Worm (Caenorhabditis elegans) whole organism, L3 larva: Measurements from ENCODE around the gene bbln-1.

Experiments used
- R02D3.7 ChIP-seq: fragments of 150-350 bp; optimal IDR thresholded peaks from 2 replicates; lab custom pipeline; 2014; ENCODE audit warnings: missing biosample characterization, missing genetic modification characterization
- ZK546.5 ChIP-seq: sonication (generic microtip); optimal IDR thresholded peaks from 2 replicates; lab custom pipeline; 2017; ENCODE audit warnings: missing biosample characterization, missing genetic modification characterization
- aly-2 ChIP-seq: fragments of 150-350 bp; optimal IDR thresholded peaks from 2 replicates; lab custom pipeline; 2014; ENCODE audit warnings: missing biosample characterization, missing genetic modification characterization
- ama-1 ChIP-seq: fragments of 150-350 bp; optimal IDR thresholded peaks from 2 replicates; lab custom pipeline; 2018
- ceh-16 ChIP-seq: sonication (generic microtip); optimal IDR thresholded peaks from 2 replicates; lab custom pipeline; 2017; ENCODE audit warnings: missing biosample characterization, missing genetic modification characterization
- ceh-28 ChIP-seq: fragments of 150-350 bp; optimal IDR thresholded peaks from 2 replicates; lab custom pipeline; 2014; ENCODE audit warnings: missing biosample characterization, missing genetic modification reagents, missing genetic modification characterization
- ceh-82 ChIP-seq: fragments of 150-350 bp; optimal IDR thresholded peaks from 2 replicates; lab custom pipeline; 2014; ENCODE audit warnings: missing biosample characterization, missing genetic modification characterization
- ceh-9 ChIP-seq: sonication (generic microtip); optimal IDR thresholded peaks from 2 replicates; lab custom pipeline; 2018; ENCODE audit warnings: missing biosample characterization, missing genetic modification characterization
- daf-12 ChIP-seq: fragments of 150-350 bp; optimal IDR thresholded peaks from 2 replicates; lab custom pipeline; 2014; ENCODE audit warnings: missing biosample characterization, missing genetic modification reagents, missing genetic modification characterization
- egl-27 ChIP-seq: sonication (generic microtip); optimal IDR thresholded peaks from 4 replicates; lab custom pipeline; 2017; ENCODE audit warnings: missing biosample characterization, missing genetic modification reagents, missing genetic modification characterization
- egl-5 ChIP-seq: fragments of 150-350 bp; optimal IDR thresholded peaks from 2 replicates; lab custom pipeline; 2017; ENCODE audit warnings: missing biosample characterization, missing genetic modification reagents, missing genetic modification characterization, inconsistent platforms
- elt-1 ChIP-seq: fragments of 150-350 bp; optimal IDR thresholded peaks from 2 replicates; lab custom pipeline; 2014; ENCODE audit warnings: missing biosample characterization, missing genetic modification characterization
- elt-2 ChIP-seq: sonication (generic microtip); optimal IDR thresholded peaks from 2 replicates; lab custom pipeline; 2016; ENCODE audit warnings: missing genetic modification reagents, mild to moderate bottlenecking, missing genetic modification characterization, missing compliant biosample characterization
- elt-3 ChIP-seq, 3 experiments: fragments of 150-350 bp in 1 of 3; sonication (generic microtip) in 2 of 3; optimal IDR thresholded peaks; 2 replicates in 2 of 3; 4 replicates in 1 of 3; lab custom pipeline; 2014 to 2017; ENCODE audit warnings: missing biosample characterization in 3 of 3, missing genetic modification characterization in 3 of 3
- eor-1 ChIP-seq, 2 experiments: fragments of 150-350 bp; optimal IDR thresholded peaks; 2 replicates each; lab custom pipeline; 2014 to 2018; ENCODE audit warnings: missing biosample characterization in 2 of 2, missing genetic modification characterization in 2 of 2
- fkh-10 ChIP-seq: sonication (generic microtip); optimal IDR thresholded peaks from 2 replicates; lab custom pipeline; 2017; ENCODE audit warnings: missing biosample characterization, missing genetic modification reagents, missing genetic modification characterization
- fkh-2 ChIP-seq: fragments of 150-350 bp; optimal IDR thresholded peaks from 2 replicates; lab custom pipeline; 2014; ENCODE audit warnings: missing biosample characterization, missing genetic modification reagents, missing genetic modification characterization
- fos-1 ChIP-seq: fragments of 150-350 bp; optimal IDR thresholded peaks from 2 replicates; lab custom pipeline; 2014; ENCODE audit warnings: missing biosample characterization, missing genetic modification characterization
- hmg-11 ChIP-seq: sonication (generic microtip); optimal IDR thresholded peaks from 2 replicates; lab custom pipeline; 2016; ENCODE audit warnings: missing genetic modification characterization, missing compliant biosample characterization
- jun-1 ChIP-seq: fragments of 150-350 bp; optimal IDR thresholded peaks from 2 replicates; lab custom pipeline; 2014; ENCODE audit warnings: missing biosample characterization, missing genetic modification reagents, missing genetic modification characterization
- lin-15B ChIP-seq: fragments of 150-350 bp; optimal IDR thresholded peaks from 2 replicates; lab custom pipeline; 2014; ENCODE audit warnings: missing biosample characterization, missing genetic modification characterization
- lin-39 ChIP-seq: fragments of 150-350 bp; optimal IDR thresholded peaks from 2 replicates; lab custom pipeline; 2018; ENCODE audit warnings: missing biosample characterization, missing genetic modification reagents, missing genetic modification characterization
- lsy-12 ChIP-seq: sonication (generic microtip); optimal IDR thresholded peaks from 2 replicates; lab custom pipeline; 2016; ENCODE audit warnings: mild to moderate bottlenecking, missing genetic modification characterization, missing compliant biosample characterization
- mdl-1 ChIP-seq: fragments of 150-350 bp; optimal IDR thresholded peaks from 2 replicates; lab custom pipeline; 2014; ENCODE audit warnings: missing biosample characterization, missing genetic modification characterization
- mml-1 ChIP-seq: fragments of 150-350 bp; sonication (generic microtip); optimal IDR thresholded peaks from 3 replicates; lab custom pipeline; 2014; ENCODE audit warnings: missing biosample characterization, missing genetic modification characterization
- nfya-1 ChIP-seq: sonication (generic microtip); optimal IDR thresholded peaks from 2 replicates; lab custom pipeline; 2017; ENCODE audit warnings: missing genetic modification characterization, mild to moderate bottlenecking, missing compliant biosample characterization, antibody characterized with exemption, moderate library complexity; ENCODE audit not compliant: insufficient read depth
- nhr-11 ChIP-seq: fragments of 150-350 bp; optimal IDR thresholded peaks from 2 replicates; lab custom pipeline; 2014; ENCODE audit warnings: missing biosample characterization, missing genetic modification characterization
- nhr-12 ChIP-seq: fragments of 150-350 bp; optimal IDR thresholded peaks from 2 replicates; lab custom pipeline; 2014; ENCODE audit warnings: missing biosample characterization, missing genetic modification characterization
- nhr-23 ChIP-seq: fragments of 150-350 bp; optimal IDR thresholded peaks from 2 replicates; lab custom pipeline; 2014; ENCODE audit warnings: missing biosample characterization, missing genetic modification reagents, missing genetic modification characterization
- nhr-237 ChIP-seq: fragments of 150-350 bp; optimal IDR thresholded peaks from 2 replicates; lab custom pipeline; 2014; ENCODE audit warnings: missing biosample characterization, missing genetic modification characterization
- nhr-25 ChIP-seq: sonication (generic microtip); optimal IDR thresholded peaks from 2 replicates; lab custom pipeline; 2017; ENCODE audit warnings: missing biosample characterization, missing genetic modification characterization
- nhr-28 ChIP-seq: fragments of 150-350 bp; optimal IDR thresholded peaks from 2 replicates; lab custom pipeline; 2014; ENCODE audit warnings: missing biosample characterization, missing genetic modification characterization
- nhr-43 ChIP-seq: sonication (generic microtip); optimal IDR thresholded peaks from 2 replicates; lab custom pipeline; 2016; ENCODE audit warnings: mild to moderate bottlenecking, missing genetic modification characterization, missing compliant biosample characterization; ENCODE audit not compliant: poor library complexity, severe bottlenecking
- nhr-67 ChIP-seq: fragments of 150-350 bp; optimal IDR thresholded peaks from 2 replicates; lab custom pipeline; 2014; ENCODE audit warnings: missing biosample characterization, missing genetic modification characterization
- nhr-76 ChIP-seq: fragments of 150-350 bp; sonication (generic microtip); optimal IDR thresholded peaks from 5 replicates; lab custom pipeline; 2014; ENCODE audit warnings: missing biosample characterization, missing genetic modification characterization
- nhr-77 ChIP-seq: fragments of 150-350 bp; optimal IDR thresholded peaks from 2 replicates; lab custom pipeline; 2014; ENCODE audit warnings: missing biosample characterization, missing genetic modification characterization
- pha-4 ChIP-seq: fragments of 150-350 bp; optimal IDR thresholded peaks from 2 replicates; lab custom pipeline; 2014; ENCODE audit warnings: missing biosample characterization, missing genetic modification reagents, missing genetic modification characterization
- pqm-1 ChIP-seq: fragments of 150-350 bp; optimal IDR thresholded peaks from 2 replicates; lab custom pipeline; 2017; ENCODE audit warnings: missing biosample characterization, missing genetic modification characterization, inconsistent platforms
- sea-2 ChIP-seq: fragments of 150-350 bp; sonication (generic microtip); optimal IDR thresholded peaks from 4 replicates; lab custom pipeline; 2014; ENCODE audit warnings: missing biosample characterization, missing genetic modification reagents, missing genetic modification characterization
- skn-1 ChIP-seq: fragments of 150-350 bp; optimal IDR thresholded peaks from 2 replicates; lab custom pipeline; 2014; ENCODE audit warnings: missing biosample characterization, missing genetic modification characterization
- snpc-4 ChIP-seq: fragments of 150-350 bp; optimal IDR thresholded peaks from 2 replicates; lab custom pipeline; 2014; ENCODE audit warnings: missing biosample characterization, missing genetic modification characterization
- tbx-2 ChIP-seq: sonication (generic microtip); optimal IDR thresholded peaks from 2 replicates; lab custom pipeline; 2016; ENCODE audit warnings: mild to moderate bottlenecking, missing genetic modification characterization, missing compliant biosample characterization
- unc-39 ChIP-seq: sonication (generic microtip); optimal IDR thresholded peaks from 4 replicates; lab custom pipeline; 2017; ENCODE audit warnings: missing biosample characterization, missing genetic modification characterization
- unc-62 ChIP-seq: fragments of 150-350 bp; sonication (generic microtip); optimal IDR thresholded peaks from 4 replicates; lab custom pipeline; 2014; ENCODE audit warnings: missing biosample characterization, missing genetic modification reagents, missing genetic modification characterization
- zag-1 ChIP-seq: fragments of 150-350 bp; optimal IDR thresholded peaks from 2 replicates; lab custom pipeline; 2014; ENCODE audit warnings: missing biosample characterization, missing genetic modification characterization
- ztf-11 ChIP-seq: fragments of 150-350 bp; optimal IDR thresholded peaks from 2 replicates; lab custom pipeline; 2014; ENCODE audit warnings: missing biosample characterization, missing genetic modification characterization
- ztf-4 ChIP-seq: fragments of 150-350 bp; optimal IDR thresholded peaks from 2 replicates; lab custom pipeline; 2014; ENCODE audit warnings: missing biosample characterization, missing genetic modification characterization

The bbln-1 gene

ce11 chrX:3117204-3117603 is 35.1 kb downstream of the bbln-1 start:
- no peak for TF ChIP-seq aly-2 (tag; lab: Kevin White, UChicago)
- no peak for TF ChIP-seq nhr-23
- TF ChIP-seq elt-2 (tag; lab: Kevin White, UChicago) = peak; percentile 90
- TF ChIP-seq fos-1 (tag; lab: Kevin White, UChicago) = no peak
- no peak for TF ChIP-seq lin-39 (tag; lab: Kevin White, UChicago)
- peak; percentile 79 for TF ChIP-seq pqm-1 (tag; lab: Kevin White, UChicago)
- TF ChIP-seq lin-15B (tag; lab: Kevin White, UChicago) = no peak
- TF ChIP-seq nfya-1 (tag; lab: Kevin White, UChicago) = no peak
- no peak for TF ChIP-seq egl-5
- TF ChIP-seq nhr-12 (tag; lab: Kevin White, UChicago) = no peak
- no peak for TF ChIP-seq snpc-4 (tag; lab: Kevin White, UChicago)
- peak; percentile 23 for TF ChIP-seq nhr-43
- TF ChIP-seq fkh-2 (tag; lab: Kevin White, UChicago) = no peak
- TF ChIP-seq nhr-11 (tag; lab: Kevin White, UChicago) = no peak
- no peak for TF ChIP-seq ama-1
- TF ChIP-seq ceh-28 (tag; lab: Kevin White, UChicago) = peak; percentile 65
- TF ChIP-seq nhr-76 (tag; lab: Kevin White, UChicago) = no peak
- no peak for TF ChIP-seq ztf-4 (tag; lab: Kevin White, UChicago)
- no peak for TF ChIP-seq skn-1
- peak; percentile 37 for TF ChIP-seq pha-4
- TF ChIP-seq fkh-10 (GFP tag; lab: Kevin White, UChicago) = no peak
- TF ChIP-seq unc-39 (tag; lab: Kevin White, UChicago) = no peak
- TF ChIP-seq tbx-2 (tag; lab: Kevin White, UChicago) = peak; percentile 12
- TF ChIP-seq, all 47 proteins: peak for 6

DNA sequence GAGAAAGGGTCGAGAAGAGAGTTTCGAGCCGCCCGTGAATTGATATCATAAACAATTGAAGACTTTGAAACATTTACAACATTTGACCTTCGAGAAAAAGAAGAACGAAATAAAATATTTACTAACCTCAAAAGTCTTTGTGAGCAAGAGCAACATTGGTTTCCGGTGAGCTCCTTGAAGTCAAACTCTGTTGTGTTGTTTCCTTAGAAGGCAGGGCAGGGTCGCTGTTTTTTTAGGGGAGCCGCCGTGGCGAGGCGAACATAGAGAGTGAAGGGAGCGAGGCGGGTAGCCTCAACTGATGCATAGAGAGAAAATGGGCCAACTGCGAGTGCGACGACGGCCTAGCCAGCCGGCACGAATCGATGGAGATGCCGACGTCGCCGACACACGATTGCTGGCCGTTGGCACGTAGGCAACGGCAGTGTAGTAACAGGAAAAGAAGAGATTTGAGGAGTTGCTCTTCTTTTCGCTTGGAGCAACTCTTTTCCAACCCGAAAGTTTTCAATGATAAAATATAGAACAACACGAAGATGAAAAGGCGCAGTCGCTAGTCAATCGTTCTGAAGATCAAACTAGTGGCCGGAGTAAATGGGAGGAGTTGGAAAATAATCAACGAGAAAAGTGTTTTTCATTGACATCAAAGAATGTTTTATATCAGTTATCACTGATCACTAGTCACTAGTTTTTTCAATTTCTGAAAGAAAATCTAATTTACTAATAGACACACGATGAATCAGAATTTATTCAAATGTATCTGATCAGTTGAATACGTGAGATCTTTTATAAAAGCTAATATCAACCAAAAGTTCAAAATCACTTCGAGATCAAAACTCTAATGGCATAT is 36.0 kb downstream of the bbln-1 start, which contains the start of gene mai-1:
Gene mai-1 (minus strand): TSS at position 557 of the 844 bp plus-strand sequence.
- TF ChIP-seq nhr-28 (tag; lab: Kevin White, UChicago) (no peak), daf-12 (no peak), nhr-25 (tag; lab: Kevin White, UChicago) (no peak), fkh-10 (GFP tag; lab: Kevin White, UChicago) (peak; percentile 52), tbx-2 (tag; lab: Kevin White, UChicago) (peak; percentile 31), elt-1 (tag; lab: Kevin White, UChicago) (no peak), elt-2 (tag; lab: Kevin White, UChicago) (peak; percentile 25), ceh-28 (tag; lab: Kevin White, UChicago) (no peak), mdl-1 (tag; lab: Kevin White, UChicago) (no peak), nhr-76 (tag; lab: Kevin White, UChicago) (no peak), egl-27 (tag; lab: Kevin White, UChicago) (no peak), ceh-16 (tag; lab: Kevin White, UChicago) (no peak), nhr-77 (tag; lab: Kevin White, UChicago) (no peak), fos-1 (tag; lab: Kevin White, UChicago) (no peak), R02D3.7 (tag; lab: Kevin White, UChicago) (no peak), ZK546.5 (tag; lab: Kevin White, UChicago) (no peak), nhr-23 (no peak), nhr-237 (tag; lab: Kevin White, UChicago) (no peak), jun-1 (tag; lab: Kevin White, UChicago) (no peak), elt-3 (tag; optimal IDR thresholded peaks at IDR 0.05; lab: Kevin White, UChicago) (peak in 1 of 3 experiments; percentile 22), ztf-4 (tag; lab: Kevin White, UChicago) (no peak), pha-4 (no peak), unc-39 (tag; lab: Kevin White, UChicago) (no peak), fkh-2 (tag; lab: Kevin White, UChicago) (no peak), nhr-67 (tag; lab: Kevin White, UChicago) (no peak), snpc-4 (tag; lab: Kevin White, UChicago) (no peak), sea-2 (GFP tag; lab: Kevin White, UChicago) (no peak), nhr-12 (tag; lab: Kevin White, UChicago) (no peak), nhr-11 (tag; lab: Kevin White, UChicago) (no peak), skn-1 (no peak), ama-1 (peak; percentile 94), pqm-1 (tag; lab: Kevin White, UChicago) (no peak), mml-1 (tag; lab: Kevin White, UChicago) (no peak), egl-5 (peak; percentile 90), ceh-9 (tag; lab: Kevin White, UChicago) (no peak), ceh-82 (no peak), nhr-43 (no peak), lin-15B (tag; lab: Kevin White, UChicago) (no peak), lsy-12 (tag; lab: Kevin White, UChicago) (no peak), ztf-11 (no peak), nfya-1 (tag; lab: Kevin White, UChicago) (peak; percentile 71), eor-1 (tag; optimal IDR thresholded peaks at IDR 0.05; lab: Kevin White, UChicago) (no peak), zag-1 (tag; lab: Kevin White, UChicago) (peak; percentile 43), lin-39 (tag; lab: Kevin White, UChicago) (peak; percentile 87), unc-62 (no peak), aly-2 (tag; lab: Kevin White, UChicago) (no peak), hmg-11 (tag; lab: Kevin White, UChicago) (peak; percentile 68)
